Fruit fly (Drosophila melanogaster) whole organism: ENCODE results near the gene Pburs.

Source experiments
- CG8478 ChIP-seq: fragments of >200 bp; optimal IDR thresholded peaks from 2 replicates; lab custom pipeline; 2018; ENCODE audit warnings: inconsistent platforms
- Dll ChIP-seq: fragments of >200 bp; optimal IDR thresholded peaks from 2 replicates; lab custom pipeline; 2017
- EcR ChIP-seq, 2 experiments: fragments of >200 bp; optimal IDR thresholded peaks; 2 replicates each; lab custom pipeline; 2017; ENCODE audit warnings: missing biosample characterization in 2 of 2, missing genetic modification characterization in 2 of 2, missing genetic modification reagents in 2 of 2
- pan ChIP-seq: fragments of >200 bp; optimal IDR thresholded peaks from 2 replicates; lab custom pipeline; 2017
- psq ChIP-seq: fragments of >200 bp; optimal IDR thresholded peaks from 2 replicates; lab custom pipeline; 2017
- usp ChIP-seq: fragments of >200 bp; optimal IDR thresholded peaks from 2 replicates; lab custom pipeline; 2017; ENCODE audit warnings: missing biosample characterization, missing genetic modification characterization, mixed read lengths

The Pburs gene

dm6 chr2L:14399326-14399725 is 17.8 kb downstream of the Pburs start:
- TF ChIP-seq psq (lab: Kevin White, UChicago) (no peak), Dll (lab: Kevin White, UChicago) (no peak), EcR (GFP tag; optimal IDR thresholded peaks at IDR 0.05; lab: Kevin White, UChicago) (no peak), usp (GFP tag; lab: Kevin White, UChicago) (no peak)

DNA sequence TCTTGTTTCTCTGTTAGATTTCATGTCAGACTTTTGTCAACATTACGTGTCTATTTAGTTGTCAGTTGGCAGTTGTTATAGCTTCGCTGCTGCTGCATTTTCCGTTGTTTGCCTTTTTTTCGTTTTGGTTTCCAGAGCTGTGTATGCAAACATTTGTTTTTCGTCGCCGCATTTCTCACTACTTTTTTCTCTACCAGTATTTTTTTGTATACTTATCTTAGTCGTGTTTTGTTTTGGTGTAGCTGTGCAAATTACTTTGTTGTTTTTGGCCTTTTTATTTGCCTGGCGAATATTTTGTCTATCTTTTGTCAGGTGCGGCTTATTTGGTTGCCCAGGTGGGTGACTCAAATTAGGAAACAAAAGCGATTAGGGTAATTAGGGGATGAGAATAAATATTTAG is 18.6 kb downstream of the Pburs start:
- TF ChIP-seq Dll (lab: Kevin White, UChicago) (no peak), CG8478 (lab: Kevin White, UChicago) (no peak)

DNA sequence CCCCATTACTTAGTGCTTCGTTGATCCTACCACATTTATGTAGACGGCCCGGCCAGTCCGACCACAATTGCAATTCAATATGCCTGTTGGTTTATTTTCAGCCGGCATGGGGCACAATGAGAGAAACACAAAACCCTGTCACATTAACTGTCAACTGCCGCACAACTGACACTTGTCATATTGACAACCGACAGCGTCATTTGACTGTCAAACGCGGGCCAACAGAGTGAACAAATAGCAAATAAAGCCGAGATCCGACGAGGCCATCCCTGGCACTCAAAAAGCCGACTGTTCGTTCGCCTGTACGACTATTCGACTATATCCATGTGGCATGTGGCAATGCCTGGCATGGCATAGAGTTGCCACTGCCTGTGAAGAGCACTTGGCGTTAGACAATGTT is 19.2 kb downstream of the Pburs start:
- no peak for TF ChIP-seq pan
- TF ChIP-seq Dll (lab: Kevin White, UChicago) = no peak
- TF ChIP-seq psq (lab: Kevin White, UChicago) = no peak
- TF ChIP-seq EcR (GFP tag; optimal IDR thresholded peaks at IDR 0.05; lab: Kevin White, UChicago) = no peak
- no peak for TF ChIP-seq CG8478 (lab: Kevin White, UChicago)
- TF ChIP-seq usp (GFP tag; lab: Kevin White, UChicago) = no peak

- TF ChIP-seq Dll (lab: Kevin White, UChicago) (no peak), usp (GFP tag; lab: Kevin White, UChicago) (no peak), psq (lab: Kevin White, UChicago) (no peak), pan (no peak), CG8478 (lab: Kevin White, UChicago) (no peak), EcR (GFP tag; optimal IDR thresholded peaks at IDR 0.05; lab: Kevin White, UChicago) (no peak)
Measured at dm6 chr2L:14397067-14397598, 20.0 kb downstream of the Pburs start.

DNA sequence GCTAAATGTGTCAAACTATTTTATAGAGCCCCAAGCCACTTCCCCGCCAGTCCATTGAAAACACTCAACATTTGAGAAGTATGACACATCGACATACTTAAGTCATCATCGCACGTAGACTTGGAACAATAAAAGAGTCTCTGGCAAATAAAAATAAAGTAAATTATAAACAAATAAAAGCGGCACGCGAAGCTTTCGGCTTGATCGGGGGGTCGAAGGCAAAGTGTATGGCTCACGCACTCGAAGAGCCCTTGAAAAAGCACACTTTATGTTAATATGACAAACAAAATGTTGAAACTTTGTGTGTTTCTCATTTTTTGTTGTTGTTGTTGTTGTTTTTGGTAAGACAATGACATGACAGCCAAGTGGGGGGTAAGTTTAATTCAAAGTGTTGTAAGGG is 20.9 kb downstream of the Pburs start:
- no peak for TF ChIP-seq CG8478 (lab: Kevin White, UChicago)
- TF ChIP-seq pan = no peak
- TF ChIP-seq psq (lab: Kevin White, UChicago) = no peak
- TF ChIP-seq Dll (lab: Kevin White, UChicago) = no peak
- no peak for TF ChIP-seq usp (GFP tag; lab: Kevin White, UChicago)
- no peak for TF ChIP-seq EcR (GFP tag; optimal IDR thresholded peaks at IDR 0.05; lab: Kevin White, UChicago)

dm6 chr2L:14395065-14395439 is 22.1 kb downstream of the Pburs start:
- TF ChIP-seq EcR (GFP tag; optimal IDR thresholded peaks at IDR 0.05; lab: Kevin White, UChicago) (no peak), usp (GFP tag; lab: Kevin White, UChicago) (no peak), Dll (lab: Kevin White, UChicago) (no peak), pan (no peak), psq (lab: Kevin White, UChicago) (no peak), CG8478 (lab: Kevin White, UChicago) (no peak)

- TF ChIP-seq CG8478 (lab: Kevin White, UChicago) = no peak
- TF ChIP-seq EcR (GFP tag; optimal IDR thresholded peaks at IDR 0.05; lab: Kevin White, UChicago) = no peak
- TF ChIP-seq psq (lab: Kevin White, UChicago) = no peak
- no peak for TF ChIP-seq usp (GFP tag; lab: Kevin White, UChicago)
- no peak for TF ChIP-seq Dll (lab: Kevin White, UChicago)
- TF ChIP-seq pan = no peak
Measured at dm6 chr2L:14394298-14395064, 22.6 kb downstream of the Pburs start.

- no peak for TF ChIP-seq psq (lab: Kevin White, UChicago)
- TF ChIP-seq Dll (lab: Kevin White, UChicago) = no peak
- no peak for TF ChIP-seq EcR (GFP tag; optimal IDR thresholded peaks at IDR 0.05; lab: Kevin White, UChicago)
- no peak for TF ChIP-seq usp (GFP tag; lab: Kevin White, UChicago)
- no peak for TF ChIP-seq pan
- TF ChIP-seq CG8478 (lab: Kevin White, UChicago) = no peak
Measured at dm6 chr2L:14393527-14393926, 23.6 kb downstream of the Pburs start.

DNA sequence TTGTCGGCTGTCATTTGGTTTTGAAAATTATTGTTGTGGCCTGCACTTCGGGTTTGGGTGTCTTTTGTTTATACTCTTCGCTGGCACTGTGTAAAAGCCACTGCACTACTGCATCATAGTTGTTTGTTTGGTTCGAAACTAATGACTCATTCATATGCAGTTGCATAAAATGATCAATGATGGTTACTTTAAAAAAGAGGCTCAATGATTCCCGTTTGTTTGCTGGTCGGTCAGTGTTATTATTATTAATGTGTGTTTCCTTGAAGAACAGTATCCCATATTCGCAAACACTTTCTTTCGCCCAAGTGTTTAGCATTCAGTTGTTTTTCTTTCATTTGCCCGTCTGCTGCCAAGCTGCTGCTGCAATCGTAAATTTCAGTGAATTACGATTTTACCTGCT is 28.7 kb downstream of the Pburs start:
- TF ChIP-seq EcR (GFP tag; optimal IDR thresholded peaks at IDR 0.05; lab: Kevin White, UChicago) (no peak), pan (no peak), psq (lab: Kevin White, UChicago) (no peak), usp (GFP tag; lab: Kevin White, UChicago) (no peak)

dm6 chr2L:14386522-14386921 is 30.6 kb downstream of the Pburs start:
- TF ChIP-seq EcR (GFP tag; optimal IDR thresholded peaks at IDR 0.05; lab: Kevin White, UChicago) (no peak), CG8478 (lab: Kevin White, UChicago) (no peak), pan (no peak), usp (GFP tag; lab: Kevin White, UChicago) (no peak), Dll (lab: Kevin White, UChicago) (no peak), psq (lab: Kevin White, UChicago) (no peak)

DNA sequence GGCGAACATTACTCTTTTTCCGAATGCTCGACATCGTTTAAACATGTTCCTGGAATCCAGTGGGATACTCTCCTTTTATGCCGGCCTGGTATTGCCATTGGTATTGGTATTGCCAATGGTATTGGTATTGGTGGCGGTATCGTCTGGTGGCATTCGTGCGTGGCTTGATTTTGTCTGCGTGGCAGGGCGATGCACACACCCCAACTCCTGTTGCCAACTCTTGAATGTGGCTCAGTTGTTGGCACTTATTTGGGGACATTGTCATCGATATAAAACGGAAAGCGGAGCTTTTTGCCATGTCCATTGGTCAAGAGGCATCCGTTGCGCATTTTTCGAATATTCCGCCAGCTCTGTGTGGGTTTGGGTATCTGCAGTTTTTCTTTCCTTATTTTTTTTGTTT is 35.2 kb downstream of the Pburs start:
- no peak for TF ChIP-seq pan
- TF ChIP-seq CG8478 (lab: Kevin White, UChicago) = no peak
- TF ChIP-seq usp (GFP tag; lab: Kevin White, UChicago) = no peak
- no peak for TF ChIP-seq Dll (lab: Kevin White, UChicago)
- no peak for TF ChIP-seq EcR (GFP tag; optimal IDR thresholded peaks at IDR 0.05; lab: Kevin White, UChicago)
- no peak for TF ChIP-seq psq (lab: Kevin White, UChicago)

- no peak for TF ChIP-seq EcR (GFP tag; optimal IDR thresholded peaks at IDR 0.05; lab: Kevin White, UChicago)
- no peak for TF ChIP-seq CG8478 (lab: Kevin White, UChicago)
- no peak for TF ChIP-seq psq (lab: Kevin White, UChicago)
- no peak for TF ChIP-seq Dll (lab: Kevin White, UChicago)
- TF ChIP-seq usp (GFP tag; lab: Kevin White, UChicago) = no peak
- TF ChIP-seq pan = no peak
Measured at dm6 chr2L:14381072-14381471, 36.1 kb downstream of the Pburs start, which contains the start of gene ppk. TSS of gene ppk (minus strand) at chr2L:14381172.
